Worm (Caenorhabditis elegans) whole organism, L3 larva: ENCODE results near the gene grl-26.

ENCODE experiments used
- ama-1 ChIP-seq: fragments of 150-350 bp; optimal IDR thresholded peaks from 2 replicates; lab custom pipeline; 2018
- ceh-28 ChIP-seq: fragments of 150-350 bp; optimal IDR thresholded peaks from 2 replicates; lab custom pipeline; 2014; ENCODE audit warnings: missing biosample characterization, missing genetic modification reagents, missing genetic modification characterization
- ceh-82 ChIP-seq: fragments of 150-350 bp; optimal IDR thresholded peaks from 2 replicates; lab custom pipeline; 2014; ENCODE audit warnings: missing biosample characterization, missing genetic modification characterization
- ceh-9 ChIP-seq: sonication (generic microtip); optimal IDR thresholded peaks from 2 replicates; lab custom pipeline; 2018; ENCODE audit warnings: missing biosample characterization, missing genetic modification characterization
- fos-1 ChIP-seq: fragments of 150-350 bp; optimal IDR thresholded peaks from 2 replicates; lab custom pipeline; 2014; ENCODE audit warnings: missing biosample characterization, missing genetic modification characterization
- jun-1 ChIP-seq: fragments of 150-350 bp; optimal IDR thresholded peaks from 2 replicates; lab custom pipeline; 2014; ENCODE audit warnings: missing biosample characterization, missing genetic modification reagents, missing genetic modification characterization
- nfya-1 ChIP-seq: sonication (generic microtip); optimal IDR thresholded peaks from 2 replicates; lab custom pipeline; 2017; ENCODE audit warnings: missing genetic modification characterization, mild to moderate bottlenecking, missing compliant biosample characterization, antibody characterized with exemption, moderate library complexity; ENCODE audit not compliant: insufficient read depth
- nhr-25 ChIP-seq: sonication (generic microtip); optimal IDR thresholded peaks from 2 replicates; lab custom pipeline; 2017; ENCODE audit warnings: missing biosample characterization, missing genetic modification characterization
- pqm-1 ChIP-seq: fragments of 150-350 bp; optimal IDR thresholded peaks from 2 replicates; lab custom pipeline; 2017; ENCODE audit warnings: missing biosample characterization, missing genetic modification characterization, inconsistent platforms
- skn-1 ChIP-seq: fragments of 150-350 bp; optimal IDR thresholded peaks from 2 replicates; lab custom pipeline; 2014; ENCODE audit warnings: missing biosample characterization, missing genetic modification characterization
- tbx-2 ChIP-seq: sonication (generic microtip); optimal IDR thresholded peaks from 2 replicates; lab custom pipeline; 2016; ENCODE audit warnings: mild to moderate bottlenecking, missing genetic modification characterization, missing compliant biosample characterization
- unc-39 ChIP-seq: sonication (generic microtip); optimal IDR thresholded peaks from 4 replicates; lab custom pipeline; 2017; ENCODE audit warnings: missing biosample characterization, missing genetic modification characterization
- ztf-11 ChIP-seq: fragments of 150-350 bp; optimal IDR thresholded peaks from 2 replicates; lab custom pipeline; 2014; ENCODE audit warnings: missing biosample characterization, missing genetic modification characterization

- TF ChIP-seq ceh-28 (tag; lab: Kevin White, UChicago), result no peak
- peak; percentile 68 for TF ChIP-seq pqm-1 (tag; lab: Kevin White, UChicago)
- no peak for TF ChIP-seq nfya-1 (tag; lab: Kevin White, UChicago)
- no peak for TF ChIP-seq ceh-82
- TF ChIP-seq ama-1, result no peak
- no peak for TF ChIP-seq jun-1 (tag; lab: Kevin White, UChicago)
- TF ChIP-seq tbx-2, result no peak
- TF ChIP-seq fos-1 (tag; lab: Kevin White, UChicago), result no peak
- no peak for TF ChIP-seq nhr-25 (tag; lab: Kevin White, UChicago)
- TF ChIP-seq ceh-9 (tag; lab: Kevin White, UChicago), result no peak
- no peak for TF ChIP-seq unc-39
- no peak for TF ChIP-seq skn-1 (tag; lab: Kevin White, UChicago)
- TF ChIP-seq ztf-11, result no peak
These were observed 47.5 kb downstream of the grl-26 start for ce11 chrIV:275146-275545.
